Fruit fly (Drosophila melanogaster): ENCODE data around the gene CIA30.

DNA sequence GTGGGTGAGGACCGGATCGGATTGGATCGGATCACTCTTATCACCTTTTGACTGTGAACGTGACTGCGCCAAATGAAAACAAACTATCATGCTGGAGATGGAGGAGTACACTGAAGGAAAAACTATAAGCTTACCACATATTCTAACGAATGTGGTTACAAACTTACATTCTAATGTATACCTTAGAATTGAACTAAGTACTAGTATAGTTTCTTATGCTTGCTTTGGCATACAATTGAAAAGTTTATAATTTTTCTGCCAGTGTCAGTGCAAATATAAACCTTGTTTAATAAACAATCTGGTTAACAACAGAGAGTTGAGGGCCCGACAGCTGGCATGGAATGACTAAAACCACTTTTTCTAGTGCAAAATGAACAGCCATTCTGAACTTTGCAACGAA lies 19.2 kb upstream of the CIA30 start:
- TF ChIP-seq Sin3A (optimal IDR thresholded peaks at IDR 0.05), result no peak
- no peak for TF ChIP-seq psq (optimal IDR thresholded peaks at IDR 0.05)
- TF ChIP-seq Myc (optimal IDR thresholded peaks at IDR 0.05), result no peak
- TF ChIP-seq insv (optimal IDR thresholded peaks at IDR 0.05), result no peak

Data from Kc167 (cell line).